Worm (Caenorhabditis elegans) whole organism, early embryonic: ENCODE results near the gene K08E7.5.
A peak's percentile ranks its signal among the peaks of the same experiment; 100 is the strongest.

Source experiments
- F13C5.2 ChIP-seq: sonication (generic microtip); optimal IDR thresholded peaks from 2 replicates; lab custom pipeline; 2017; ENCODE audit warnings: mild to moderate bottlenecking, missing genetic modification characterization, inconsistent platforms, missing compliant biosample characterization
- ama-1 ChIP-seq: fragments of 150-350 bp; optimal IDR thresholded peaks from 2 replicates; lab custom pipeline; 2014
- ceh-13 ChIP-seq: fragments of 200-800 bp; sonication (Bioruptor generic); optimal IDR thresholded peaks from 2 replicates; lab custom pipeline; 2018; ENCODE audit warnings: mild to moderate bottlenecking, missing genetic modification characterization, missing compliant biosample characterization
- ets-7 ChIP-seq: sonication (generic microtip); optimal IDR thresholded peaks from 2 replicates; lab custom pipeline; 2016; ENCODE audit warnings: missing genotype, missing genetic modification characterization, missing compliant biosample characterization
- flt-1 ChIP-seq: fragments of 200-800 bp; sonication (Bioruptor generic); IDR thresholded peaks from 2 replicates; pipeline ENCODE4 v1.3.6; 2022; ENCODE audit warnings: missing genetic modification characterization, missing compliant biosample characterization
- hnd-1 ChIP-seq: sonication (generic microtip); optimal IDR thresholded peaks from 2 replicates; lab custom pipeline; 2016; ENCODE audit warnings: missing genetic modification characterization, missing compliant biosample characterization
- tbx-37 ChIP-seq: fragments of 200-800 bp; sonication (Bioruptor generic); conservative IDR thresholded peaks from 2 replicates; pipeline ENCODE4 v1.3.6; 2022; ENCODE audit warnings: missing genetic modification reagents, missing genetic modification characterization, missing compliant biosample characterization
- tra-4 ChIP-seq: sonication (generic microtip); optimal IDR thresholded peaks from 2 replicates; lab custom pipeline; 2017; ENCODE audit warnings: missing genetic modification characterization, missing compliant biosample characterization

- TF ChIP-seq ets-7: no peak
- 0 out of 2 replicates have a peak, but pooled peaks have one; percentile 12 for TF ChIP-seq flt-1 (GFP tag; lab: Robert Waterston, UW)
- no peak for TF ChIP-seq F13C5.2 (tag; lab: Kevin White, UChicago)
- TF ChIP-seq hnd-1 (tag; lab: Kevin White, UChicago): no peak
- no peak for TF ChIP-seq ceh-13 (GFP tag; lab: Kevin White, UChicago)
- TF ChIP-seq ama-1 (lab: Kevin White, UChicago): no peak
- no peak for TF ChIP-seq tbx-37 (GFP tag; lab: Robert Waterston, UW)
- no peak for TF ChIP-seq tra-4
Observed at ce11 chrIV:12544624-12545023, 28.5 kb upstream of the K08E7.5 start.
